Fruit fly (Drosophila melanogaster) whole organism, adult: ENCODE measurements around the gene RecQ4.

Source experiments
- CG11617 ChIP-seq: fragments of 200-800 bp; sonication (Bioruptor generic); optimal IDR thresholded peaks from 2 replicates; lab custom pipeline; 2017; ENCODE audit warnings: mild to moderate bottlenecking, missing biosample characterization, missing genetic modification reagents, missing genetic modification characterization
- CG12768 ChIP-seq: fragments of 200-800 bp; sonication (Bioruptor generic); optimal IDR thresholded peaks from 2 replicates; lab custom pipeline; 2017; ENCODE audit warnings: missing biosample characterization, missing genetic modification characterization, mild to moderate bottlenecking, moderate library complexity, missing genetic modification reagents
- CG14711 ChIP-seq: fragments of 200-800 bp; sonication (Bioruptor generic); optimal IDR thresholded peaks from 2 replicates; lab custom pipeline; 2018; ENCODE audit warnings: missing biosample characterization, mild to moderate bottlenecking, missing genetic modification characterization, moderate library complexity
- CG1620 ChIP-seq: fragments of 200-800 bp; sonication (Bioruptor generic); optimal IDR thresholded peaks from 2 replicates; lab custom pipeline; 2016; ENCODE audit warnings: missing biosample characterization, missing genetic modification characterization
- CG33017 ChIP-seq: fragments of 200-800 bp; sonication (Bioruptor generic); optimal IDR thresholded peaks from 2 replicates; lab custom pipeline; 2018; ENCODE audit warnings: missing biosample characterization, mild to moderate bottlenecking, missing genetic modification characterization, moderate library complexity
- CG5204 ChIP-seq: fragments of 200-800 bp; sonication (Bioruptor generic); optimal IDR thresholded peaks from 2 replicates; lab custom pipeline; 2016; ENCODE audit warnings: missing biosample characterization, missing genetic modification characterization
- CG7045 ChIP-seq: fragments of 200-800 bp; sonication (Bioruptor generic); optimal IDR thresholded peaks from 2 replicates; lab custom pipeline; 2017; ENCODE audit warnings: missing biosample characterization, mild to moderate bottlenecking, missing genetic modification characterization
- CG7101 ChIP-seq: fragments of 200-800 bp; sonication (Bioruptor generic); optimal IDR thresholded peaks from 2 replicates; lab custom pipeline; 2018; ENCODE audit warnings: missing biosample characterization, mild to moderate bottlenecking, missing genetic modification characterization, moderate library complexity
- Clk ChIP-seq: fragments of 200-800 bp; sonication (Bioruptor generic); optimal IDR thresholded peaks from 2 replicates; lab custom pipeline; 2017; ENCODE audit warnings: missing biosample characterization, missing genetic modification characterization
- Crg-1 ChIP-seq: fragments of 200-800 bp; sonication (Bioruptor generic); optimal IDR thresholded peaks from 2 replicates; lab custom pipeline; 2016; ENCODE audit warnings: missing biosample characterization, missing genetic modification characterization
- Hr96 ChIP-seq: fragments of 200-800 bp; sonication (Bioruptor generic); optimal IDR thresholded peaks from 2 replicates; lab custom pipeline; 2016; ENCODE audit warnings: missing biosample characterization, missing genetic modification characterization
- Mnt ChIP-seq: fragments of 200-800 bp; sonication (Bioruptor generic); optimal IDR thresholded peaks from 2 replicates; lab custom pipeline; 2016; ENCODE audit warnings: missing biosample characterization, mild to moderate bottlenecking, missing genetic modification characterization
- bab1 ChIP-seq: fragments of 200-800 bp; sonication (Bioruptor generic); optimal IDR thresholded peaks from 3 replicates; lab custom pipeline; 2019; ENCODE audit warnings: missing biosample characterization, mild to moderate bottlenecking, missing genetic modification characterization, moderate library complexity
- cic ChIP-seq: fragments of 200-800 bp; sonication (Bioruptor generic); optimal IDR thresholded peaks from 2 replicates; lab custom pipeline; 2017; ENCODE audit warnings: missing biosample characterization, mild to moderate bottlenecking, missing genetic modification characterization, moderate library complexity
- cnc ChIP-seq, 2 experiments: fragments of >200 bp; optimal IDR thresholded peaks; 2 replicates each; lab custom pipeline; 2017
- kay ChIP-seq: fragments of 200-800 bp; sonication (Bioruptor generic); peaks from one replicate; lab custom pipeline; 2016; ENCODE audit warnings: missing biosample characterization, missing genetic modification characterization, borderline replicate concordance
- ovo ChIP-seq: fragments of 200-800 bp; sonication (Bioruptor generic); optimal IDR thresholded peaks from 2 replicates; lab custom pipeline; 2016; ENCODE audit warnings: missing biosample characterization, missing genetic modification characterization
- pad ChIP-seq: fragments of 200-800 bp; sonication (Bioruptor generic); optimal IDR thresholded peaks from 3 replicates; lab custom pipeline; 2017; ENCODE audit warnings: missing biosample characterization, missing genetic modification characterization, mild to moderate bottlenecking, moderate library complexity, missing genetic modification reagents
- tj ChIP-seq: fragments of 200-800 bp; sonication (Bioruptor generic); optimal IDR thresholded peaks from 3 replicates; lab custom pipeline; 2017; ENCODE audit warnings: missing biosample characterization, mild to moderate bottlenecking, missing genetic modification characterization, moderate library complexity
- toe ChIP-seq: fragments of 200-800 bp; sonication (Bioruptor generic); optimal IDR thresholded peaks from 2 replicates; lab custom pipeline; 2016; ENCODE audit warnings: missing biosample characterization, missing genetic modification characterization

Gene RecQ4

DNA sequence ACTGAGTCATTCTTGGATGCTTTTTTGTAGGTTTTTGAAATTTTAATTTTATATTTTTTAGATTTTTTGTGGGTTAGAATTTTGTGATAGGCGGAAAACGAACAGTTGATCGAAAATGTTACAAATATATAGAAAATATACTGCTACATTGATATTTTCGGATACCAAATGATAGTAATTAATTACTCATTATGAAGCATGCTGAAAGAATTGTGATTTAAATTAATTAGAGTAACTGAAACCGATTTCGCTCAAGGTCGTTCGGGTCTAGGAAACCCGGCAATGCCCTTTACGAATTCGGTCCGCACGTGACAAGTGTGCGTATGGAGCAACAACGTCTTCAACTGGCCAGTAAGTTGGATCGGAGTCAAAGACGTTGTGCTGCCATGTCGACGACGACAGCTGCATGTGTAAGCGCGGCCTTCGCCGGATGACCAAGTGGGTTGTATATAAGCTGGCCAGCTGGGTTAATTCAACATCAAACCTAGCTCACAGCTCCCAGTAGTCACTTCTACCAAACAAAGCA is 26.6 kb upstream of the RecQ4 start, which contains the start of the genes CG7366 and CG13679:
Gene CG7366 (minus strand): TSS at position 101 of the 526 bp plus-strand sequence.
Gene CG13679 (plus strand): TSS at position 476 of the 526 bp plus-strand sequence.
- TF ChIP-seq CG5204 (GFP tag; lab: Kevin White, UChicago) = no peak
- no peak for TF ChIP-seq CG7045 (GFP tag; lab: Kevin White, UChicago)
- TF ChIP-seq pad = no peak
- TF ChIP-seq cic = no peak
- no peak for TF ChIP-seq Clk (GFP tag; lab: Kevin White, UChicago)
- TF ChIP-seq bab1 (GFP tag; lab: Kevin White, UChicago) = no peak
- no peak for TF ChIP-seq CG1620 (GFP tag; lab: Kevin White, UChicago)
- TF ChIP-seq Mnt (GFP tag; lab: Kevin White, UChicago) = no peak
- TF ChIP-seq kay (GFP tag; lab: Kevin White, UChicago) = no peak
- no peak for TF ChIP-seq tj (GFP tag; lab: Kevin White, UChicago)
- TF ChIP-seq ovo (GFP tag; lab: Kevin White, UChicago) = no peak
- no peak for TF ChIP-seq CG12768
- no peak for TF ChIP-seq CG7101
- TF ChIP-seq CG14711 (tag; lab: Kevin White, UChicago) = no peak

DNA sequence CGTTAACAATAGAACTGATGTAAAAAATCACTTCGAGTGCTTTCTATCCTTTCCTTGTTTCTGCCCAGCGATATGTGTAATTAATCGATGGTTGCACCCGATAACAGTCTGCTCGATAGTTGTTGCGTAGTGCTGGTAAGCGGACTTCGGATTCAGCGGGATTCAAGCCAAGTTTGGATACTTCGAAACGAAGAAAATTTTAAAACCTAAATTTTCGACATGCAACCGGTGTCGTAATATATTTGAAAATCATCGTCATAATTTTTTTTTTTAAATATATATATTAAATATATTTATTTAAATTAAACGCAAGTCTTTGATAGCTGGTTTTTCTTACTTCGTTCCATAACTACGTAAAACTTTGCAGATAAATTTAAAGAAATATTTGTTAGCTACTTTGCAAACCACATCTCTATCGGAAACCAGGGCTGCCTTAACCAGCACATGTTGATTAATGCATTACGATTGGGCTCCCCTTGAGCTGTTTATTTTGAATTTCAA is 22.1 kb upstream of the RecQ4 start, which contains the start of the genes UbcE2M and Dhps:
Gene UbcE2M (minus strand): TSS at position 209 of the 501 bp plus-strand sequence.
Gene Dhps (plus strand): TSS at position 429 of the 501 bp plus-strand sequence.
- TF ChIP-seq CG12768 = peak; percentile 89
- TF ChIP-seq ovo (GFP tag; lab: Kevin White, UChicago) = peak; percentile 78
- peak; percentile 92 for TF ChIP-seq CG7045 (GFP tag; lab: Kevin White, UChicago)
- TF ChIP-seq Crg-1 (GFP tag; lab: Kevin White, UChicago) = peak; percentile 69
- TF ChIP-seq toe (GFP tag; lab: Kevin White, UChicago) = peak; percentile 75
- TF ChIP-seq tj (GFP tag; lab: Kevin White, UChicago) = peak; percentile 62
- no peak for TF ChIP-seq Hr96 (GFP tag; lab: Kevin White, UChicago)
- no peak for TF ChIP-seq kay (GFP tag; lab: Kevin White, UChicago)
- peak; percentile 86 for TF ChIP-seq CG7101
- peak; percentile 77 for TF ChIP-seq pad
- peak; percentile 71 for TF ChIP-seq CG1620 (GFP tag; lab: Kevin White, UChicago)
- TF ChIP-seq CG33017 (tag; lab: Kevin White, UChicago) = peak; percentile 65
- TF ChIP-seq CG14711 (tag; lab: Kevin White, UChicago) = peak; percentile 79
- peak; percentile 86 for TF ChIP-seq CG11617 (GFP tag; lab: Kevin White, UChicago)
- TF ChIP-seq Mnt (GFP tag; lab: Kevin White, UChicago) = peak; percentile 87
- peak; percentile 75 for TF ChIP-seq bab1 (GFP tag; lab: Kevin White, UChicago)
- peak; percentile 3 for TF ChIP-seq cic
- TF ChIP-seq Clk (GFP tag; lab: Kevin White, UChicago) = peak; percentile 78
- no peak for TF ChIP-seq CG5204 (GFP tag; lab: Kevin White, UChicago)
- no peak for TF ChIP-seq cnc (optimal IDR thresholded peaks at IDR 0.05; lab: Kevin White, UChicago)

DNA sequence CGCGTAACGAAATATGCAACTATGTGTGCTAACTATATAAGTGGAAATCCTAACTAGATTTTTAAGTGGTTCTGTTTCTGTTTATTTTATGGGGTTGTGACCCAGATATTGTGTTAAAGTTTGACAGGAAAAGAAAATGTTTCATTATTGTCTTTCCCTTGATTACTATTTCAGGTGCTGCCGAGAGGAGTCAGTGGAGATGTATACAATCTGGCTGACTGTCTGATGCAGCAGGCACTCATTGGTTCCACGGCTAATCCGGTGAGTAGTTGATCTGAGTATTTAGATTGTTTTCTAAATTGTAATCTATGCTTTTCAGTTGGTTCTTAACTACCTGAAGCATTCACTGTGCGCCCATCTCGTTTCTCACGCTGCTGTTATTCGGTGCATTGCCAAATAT is 17.2 kb upstream of the RecQ4 start, which contains the start of gene CG7387:
Gene CG7387 (minus strand): TSS at position 101 of the 400 bp plus-strand sequence.
- TF ChIP-seq CG33017 (tag; lab: Kevin White, UChicago) = no peak

DNA sequence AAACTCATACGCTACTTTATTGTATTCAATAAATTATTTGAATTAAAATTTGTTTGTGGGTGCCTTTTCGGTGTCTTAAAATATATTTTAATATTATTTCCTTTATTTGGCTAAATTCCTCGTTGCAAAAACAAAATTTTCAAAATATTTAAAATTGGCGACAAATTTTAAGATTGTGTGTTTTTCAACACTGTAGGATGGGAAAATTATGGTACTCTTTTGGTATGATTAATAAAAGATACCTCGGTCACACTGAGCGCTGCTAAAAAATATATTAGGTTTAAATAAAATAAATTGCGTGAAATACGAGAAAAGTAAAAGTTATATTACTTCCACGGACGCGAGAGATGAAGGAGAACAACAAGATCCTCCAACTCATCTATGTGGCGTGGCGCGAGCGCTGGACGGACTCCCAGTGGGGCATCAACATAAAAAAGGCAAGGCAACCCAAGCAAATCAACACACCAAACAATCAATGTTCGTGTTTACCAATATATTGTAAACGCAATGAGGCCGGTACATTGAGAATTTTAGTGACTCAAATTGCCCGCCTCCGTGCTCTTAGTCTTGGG is 15.3 kb upstream of the RecQ4 start, which contains the start of gene MED24:
Gene MED24 (plus strand): TSS at position 229 of the 572 bp plus-strand sequence.
- TF ChIP-seq CG1620 (GFP tag; lab: Kevin White, UChicago) (no peak), CG14711 (tag; lab: Kevin White, UChicago) (peak; percentile 53), CG7045 (GFP tag; lab: Kevin White, UChicago) (peak; percentile 14), cic (no peak), CG11617 (GFP tag; lab: Kevin White, UChicago) (no peak), CG5204 (GFP tag; lab: Kevin White, UChicago) (no peak), Mnt (GFP tag; lab: Kevin White, UChicago) (peak; percentile 20), Crg-1 (GFP tag; lab: Kevin White, UChicago) (no peak), bab1 (GFP tag; lab: Kevin White, UChicago) (peak; percentile 23), CG33017 (tag; lab: Kevin White, UChicago) (peak; percentile 9), Hr96 (GFP tag; lab: Kevin White, UChicago) (no peak), cnc (optimal IDR thresholded peaks at IDR 0.05; lab: Kevin White, UChicago) (no peak), Clk (GFP tag; lab: Kevin White, UChicago) (no peak), CG7101 (peak; percentile 35)

DNA sequence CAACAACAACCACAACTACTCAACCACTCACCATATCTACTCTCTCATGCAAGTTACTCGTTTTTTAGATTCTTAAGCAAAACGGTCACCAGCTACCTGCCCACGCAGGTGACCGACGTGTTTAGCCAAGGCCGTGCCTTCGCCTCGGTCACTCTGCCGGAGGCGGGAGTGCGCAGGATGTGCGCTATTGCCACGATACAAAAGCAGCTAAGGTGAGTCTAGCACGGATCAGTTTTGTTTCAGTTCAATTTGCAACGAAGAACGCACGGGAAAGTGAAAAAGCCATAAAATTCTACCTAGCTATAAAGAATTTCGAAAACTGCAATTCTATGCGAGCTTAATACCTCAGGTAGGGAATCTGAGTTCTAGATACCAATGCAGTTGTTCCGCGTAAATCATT is 13.5 kb upstream of the RecQ4 start:
- TF ChIP-seq bab1 (GFP tag; lab: Kevin White, UChicago) (no peak), CG12768 (no peak)

DNA sequence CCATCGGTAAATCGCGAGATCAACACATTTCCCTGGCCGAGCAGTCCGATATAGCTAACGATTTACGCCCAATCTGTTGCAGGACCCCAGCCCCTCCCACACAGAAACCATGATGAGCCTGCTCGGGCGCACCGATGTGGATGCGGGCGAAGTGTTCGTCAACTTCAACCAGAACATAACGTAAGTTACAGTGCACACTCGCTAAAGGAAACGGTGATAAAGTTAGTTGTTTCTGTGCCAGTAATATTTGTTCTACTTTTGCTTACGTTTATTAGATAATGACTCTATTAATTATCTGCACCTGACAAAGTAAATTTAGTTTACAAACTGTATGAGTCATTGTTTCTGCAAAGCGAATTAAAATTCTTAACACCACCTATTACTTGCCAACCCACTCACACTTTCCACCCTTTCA is 11.6 kb upstream of the RecQ4 start:
- TF ChIP-seq CG11617 (GFP tag; lab: Kevin White, UChicago) (no peak), CG7045 (GFP tag; lab: Kevin White, UChicago) (no peak), tj (GFP tag; lab: Kevin White, UChicago) (no peak)
